Fruit fly (Drosophila melanogaster): Measurements from ENCODE around the gene CG43348.
A peak's percentile ranks its signal among the peaks of the same experiment; 100 is the strongest.

Gene CG43348

dm6 chr2L:1157679-1158518 is 41.3 kb upstream of the CG43348 start, which contains the start of gene capt (continued):
- TF ChIP-seq CG18262 (tag; optimal IDR thresholded peaks at IDR 0.05) (peak; percentile 39), CG10543 (GFP tag; optimal IDR thresholded peaks at IDR 0.05) (peak; percentile 2), pan (optimal IDR thresholded peaks at IDR 0.05) (no peak), pan (GFP tag; optimal IDR thresholded peaks at IDR 0.05 in 1 of 2, IDR thresholded peaks at IDR 0.05 in 1 of 2) (peak in 1 of 2 experiments; percentile 42), Lhr (GFP tag; optimal IDR thresholded peaks at IDR 0.05) (peak; percentile 12), CG15696 (tag; optimal IDR thresholded peaks at IDR 0.05) (peak; percentile 24), NFAT (GFP tag; IDR thresholded peaks at IDR 0.05) (peak; percentile 45; the same call in 1 of the 2 replicates), Dref (GFP tag; IDR thresholded peaks at IDR 0.05) (no peak), Chrac-16 (GFP tag; optimal IDR thresholded peaks at IDR 0.05) (peak; percentile 39), zfh1 (GFP tag; IDR thresholded peaks at IDR 0.05) (0 out of 3 replicates have a peak, but pooled peaks have one; percentile 30), sob (GFP tag; IDR thresholded peaks at IDR 0.05) (peak; percentile 8; the same call in 1 of the 2 replicates), chn (GFP tag; optimal IDR thresholded peaks at IDR 0.05) (peak; percentile 14), row (GFP tag; IDR thresholded peaks at IDR 0.05) (peak; percentile 94), MESR4 (GFP tag; optimal IDR thresholded peaks at IDR 0.05) (peak; percentile 51), gcm (GFP tag; optimal IDR thresholded peaks at IDR 0.05) (peak; percentile 44), CG4282 (GFP tag; optimal IDR thresholded peaks at IDR 0.05) (no peak), BEAF-32 (GFP tag; optimal IDR thresholded peaks at IDR 0.05) (peak; percentile 24), HHEX (GFP tag; optimal IDR thresholded peaks at IDR 0.05) (no peak), CG4360 (GFP tag; IDR thresholded peaks at IDR 0.05) (peak; percentile 88), z (GFP tag; IDR thresholded peaks at IDR 0.05) (0 out of 3 replicates have a peak, but pooled peaks have one; percentile 3), Dbx (GFP tag; IDR thresholded peaks at IDR 0.05) (peak; percentile 21; the same call in 1 of the 3 replicates), tna (GFP tag; IDR thresholded peaks at IDR 0.05; ENCODE audit: partially characterized antibody) (no peak), CG13424 (tag; optimal IDR thresholded peaks at IDR 0.05) (peak; percentile 45), CG2712 (tag; optimal IDR thresholded peaks at IDR 0.05) (peak; percentile 24), sima (GFP tag; optimal IDR thresholded peaks at IDR 0.05) (no peak), phol (tag; optimal IDR thresholded peaks at IDR 0.05) (peak; percentile 23), D (optimal IDR thresholded peaks at IDR 0.05) (no peak), D (GFP tag; optimal IDR thresholded peaks at IDR 0.05) (no peak), bbx (GFP tag; IDR thresholded peaks at IDR 0.05; ENCODE audit: partially characterized antibody) (peak; percentile 25; the same call in 1 of the 2 replicates), CG14441 (GFP tag; IDR thresholded peaks at IDR 0.05) (peak; percentile 54), bsh (GFP tag; optimal IDR thresholded peaks at IDR 0.05) (peak in 1 of 2 experiments; percentile 11), scrt (GFP tag; optimal IDR thresholded peaks at IDR 0.05) (peak; percentile 36), oc (tag; optimal IDR thresholded peaks at IDR 0.05) (no peak), CG8359 (GFP tag; optimal IDR thresholded peaks at IDR 0.05; ENCODE audit: borderline replicate concordance) (no peak), CG11093 (GFP tag; IDR thresholded peaks at IDR 0.05) (0 out of 3 replicates have a peak, but pooled peaks have one; percentile 27), CG34422 (GFP tag; IDR thresholded peaks at IDR 0.05) (peak; percentile 95), Oli (tag; optimal IDR thresholded peaks at IDR 0.05) (peak; percentile 34), CG3847 (GFP tag; IDR thresholded peaks at IDR 0.05) (0 out of 2 replicates have a peak, but pooled peaks have one; percentile 11), CG1602 (GFP tag; optimal IDR thresholded peaks at IDR 0.05) (peak; percentile 22), dm (GFP tag; optimal IDR thresholded peaks at IDR 0.05) (peak; percentile 16), cg (GFP tag; optimal IDR thresholded peaks at IDR 0.05) (peak; percentile 91), HLH4C (GFP tag; IDR thresholded peaks at IDR 0.05; ENCODE audit: partially characterized antibody) (no peak), NC2β (GFP tag; optimal IDR thresholded peaks at IDR 0.05) (no peak), her (GFP tag; optimal IDR thresholded peaks at IDR 0.05) (peak; percentile 2), CG18599 (GFP tag; optimal IDR thresholded peaks at IDR 0.05) (peak; percentile 54), CG14050 (GFP tag; IDR thresholded peaks at IDR 0.05) (no peak), E2f2 (GFP tag; IDR thresholded peaks at IDR 0.05) (no peak), Dek (tag; optimal IDR thresholded peaks at IDR 0.05) (peak; percentile 26)

Data from whole organism, embryonic.